Fruit fly (Drosophila melanogaster) whole organism, embryonic: ENCODE measurements around the gene Nepl21.
A peak's percentile ranks its signal among the peaks of the same experiment; 100 is the strongest.

ENCODE experiments used
- Antp ChIP-seq: fragments of 200-800 bp; sonication (Bioruptor generic); optimal IDR thresholded peaks from 3 replicates; lab custom pipeline; 2016; ENCODE audit warnings: missing biosample characterization, missing genetic modification characterization
- Atf3 ChIP-seq: fragments of 200-800 bp; sonication (Bioruptor generic); optimal IDR thresholded peaks from 3 replicates; lab custom pipeline; 2016; ENCODE audit warnings: missing biosample characterization, missing genetic modification characterization
- CG10209 ChIP-seq: fragments of 200-800 bp; sonication (Bioruptor generic); optimal IDR thresholded peaks from 3 replicates; lab custom pipeline; 2017; ENCODE audit warnings: missing biosample characterization, mild to moderate bottlenecking, missing genetic modification characterization, missing genetic modification reagents
- CG1233 ChIP-seq: fragments of 200-800 bp; sonication (Bioruptor generic); optimal IDR thresholded peaks from 4 replicates; lab custom pipeline; 2018; ENCODE audit warnings: missing biosample characterization, mild to moderate bottlenecking, missing genetic modification characterization
- CG13287 ChIP-seq: fragments of 200-800 bp; sonication (Bioruptor generic); IDR thresholded peaks from 2 replicates; pipeline ENCODE4 v1.3.6; 2022; ENCODE audit warnings: missing biosample characterization, missing genetic modification characterization; ENCODE audit not compliant: partially characterized antibody
- CG14441 ChIP-seq: fragments of 200-800 bp; sonication (Bioruptor generic); IDR thresholded peaks from 2 replicates; pipeline ENCODE4 v1.3.6; 2022; ENCODE audit warnings: missing biosample characterization, missing genetic modification characterization
- CG15479 ChIP-seq: fragments of 200-800 bp; sonication (Bioruptor generic); optimal IDR thresholded peaks from 3 replicates; lab custom pipeline; 2019; ENCODE audit warnings: missing biosample characterization, mild to moderate bottlenecking, missing genetic modification characterization, moderate library complexity
- CG15601 ChIP-seq: fragments of 200-800 bp; sonication (Bioruptor generic); optimal IDR thresholded peaks from 3 replicates; lab custom pipeline; 2019; ENCODE audit warnings: missing biosample characterization, mild to moderate bottlenecking, missing genetic modification characterization, moderate library complexity
- CG16813 ChIP-seq: fragments of 200-800 bp; sonication (Bioruptor generic); IDR thresholded peaks from 3 replicates; pipeline ENCODE4 v1.3.6; 2022; ENCODE audit warnings: missing biosample characterization, missing genetic modification characterization; ENCODE audit not compliant: partially characterized antibody
- CG17385 ChIP-seq: fragments of 200-800 bp; sonication (Bioruptor generic); optimal IDR thresholded peaks from 3 replicates; lab custom pipeline; 2018; ENCODE audit warnings: missing biosample characterization, mild to moderate bottlenecking, missing genetic modification characterization
- CG2199 ChIP-seq: fragments of 200-800 bp; sonication (Bioruptor generic); IDR thresholded peaks from 3 replicates; pipeline ENCODE4 v1.3.6; 2022; ENCODE audit warnings: missing biosample characterization, missing genetic modification characterization
- CG3726 ChIP-seq: fragments of 200-800 bp; sonication (Bioruptor generic); IDR thresholded peaks from 3 replicates; pipeline ENCODE4, ENCODE4 v1.3.6; 2022; ENCODE audit warnings: missing biosample characterization, missing genetic modification characterization
- CG4282 ChIP-seq: fragments of 200-800 bp; sonication (Bioruptor generic); optimal IDR thresholded peaks from 2 replicates; lab custom pipeline; 2016; ENCODE audit warnings: missing biosample characterization, missing genetic modification characterization
- CG6854 ChIP-seq: fragments of 200-800 bp; sonication (Bioruptor generic); optimal IDR thresholded peaks from 3 replicates; lab custom pipeline; 2017; ENCODE audit warnings: missing biosample characterization, mild to moderate bottlenecking, missing genetic modification characterization
- CG7745 ChIP-seq: fragments of 200-800 bp; sonication (Bioruptor generic); optimal IDR thresholded peaks from 2 replicates; lab custom pipeline; 2018; ENCODE audit warnings: missing biosample characterization, mild to moderate bottlenecking, missing genetic modification characterization, moderate library complexity
- CG8944 ChIP-seq: fragments of 200-800 bp; sonication (Bioruptor generic); optimal IDR thresholded peaks from 3 replicates; lab custom pipeline; 2016; ENCODE audit warnings: missing biosample characterization, missing genetic modification characterization
- CG9437 ChIP-seq: fragments of 200-800 bp; sonication (Bioruptor generic); optimal IDR thresholded peaks from 2 replicates; lab custom pipeline; 2018; ENCODE audit warnings: missing biosample characterization, mild to moderate bottlenecking, missing genetic modification characterization
- CHES-1-like ChIP-seq: fragments of 200-800 bp; sonication (Bioruptor generic); optimal IDR thresholded peaks from 2 replicates; lab custom pipeline; 2016; ENCODE audit warnings: missing biosample characterization, missing genetic modification characterization
- CoRest ChIP-seq: fragments of 200-800 bp; sonication (Bioruptor generic); optimal IDR thresholded peaks from 3 replicates; lab custom pipeline; 2018; ENCODE audit warnings: missing biosample characterization, mild to moderate bottlenecking, missing genetic modification characterization, moderate library complexity
- D ChIP-seq, 2 experiments: fragments of 200-800 bp in 1 of 2; fragments of >200 bp in 1 of 2; sonication (Bioruptor generic) in 1 of 2; optimal IDR thresholded peaks; 2 replicates in 1 of 2; 3 replicates in 1 of 2; lab custom pipeline; 2017; ENCODE audit warnings: mild to moderate bottlenecking in 1 of 2, missing biosample characterization in 1 of 2, missing genetic modification characterization in 1 of 2, missing genetic modification reagents in 1 of 2
- Dad ChIP-seq: fragments of 200-800 bp; sonication (Bioruptor generic); optimal IDR thresholded peaks from 3 replicates; lab custom pipeline; 2016; ENCODE audit warnings: missing biosample characterization, missing genetic modification characterization
- Doc3 ChIP-seq: fragments of 200-800 bp; sonication (Bioruptor generic); IDR thresholded peaks from 3 replicates; pipeline ENCODE4 v1.3.6; 2022; ENCODE audit warnings: missing biosample characterization, missing genetic modification characterization; ENCODE audit not compliant: partially characterized antibody
- Med ChIP-seq: fragments of 200-800 bp; sonication (Bioruptor generic); peaks from one replicate; lab custom pipeline; 2016; ENCODE audit warnings: missing biosample characterization, missing genetic modification characterization, mild to moderate bottlenecking, inconsistent platforms, moderate library complexity
- Mes4 ChIP-seq: fragments of 200-800 bp; sonication (Bioruptor generic); optimal IDR thresholded peaks from 2 replicates; lab custom pipeline; 2016; ENCODE audit warnings: missing biosample characterization, missing genetic modification characterization
- Neu2 ChIP-seq: fragments of 200-800 bp; sonication (Bioruptor generic); optimal IDR thresholded peaks from 3 replicates; lab custom pipeline; 2016; ENCODE audit warnings: missing biosample characterization, missing genetic modification characterization, borderline replicate concordance
- Scr ChIP-seq: fragments of 200-800 bp; sonication (Bioruptor generic); IDR thresholded peaks from 2 replicates; pipeline ENCODE4 v1.3.6; 2022; ENCODE audit warnings: missing biosample characterization, missing genetic modification characterization; ENCODE audit not compliant: partially characterized antibody
- Trl ChIP-seq, 3 experiments: fragments of >200 bp in 2 of 3; fragments of 200-800 bp in 1 of 3; sonication (Bioruptor generic) in 1 of 3; optimal IDR thresholded peaks; 2 replicates in 1 of 3; 3 replicates in 2 of 3; lab custom pipeline; 2016 to 2017; ENCODE audit warnings: missing biosample characterization in 1 of 3, missing genetic modification characterization in 1 of 3
- abd-A ChIP-seq: fragments of 200-800 bp; sonication (Bioruptor generic); optimal IDR thresholded peaks from 3 replicates; lab custom pipeline; 2019; ENCODE audit warnings: missing biosample characterization, mild to moderate bottlenecking, missing genetic modification characterization, moderate library complexity
- az2 ChIP-seq: fragments of 200-800 bp; sonication (Bioruptor generic); optimal IDR thresholded peaks from 3 replicates; lab custom pipeline; 2016; ENCODE audit warnings: missing biosample characterization, missing genetic modification characterization
- crol ChIP-seq: fragments of 200-800 bp; sonication (Bioruptor generic); IDR thresholded peaks from 2 replicates; pipeline ENCODE4 v1.3.6; 2022; ENCODE audit warnings: missing biosample characterization, missing genetic modification characterization
- esg ChIP-seq: fragments of 200-800 bp; sonication (Bioruptor generic); conservative IDR thresholded peaks from 2 replicates; pipeline ENCODE4 v1.3.6; 2022; ENCODE audit warnings: missing biosample characterization, missing genetic modification characterization
- exex ChIP-seq: fragments of 200-800 bp; sonication (Bioruptor generic); optimal IDR thresholded peaks from 4 replicates; lab custom pipeline; 2018; ENCODE audit warnings: missing biosample characterization, mild to moderate bottlenecking, missing genetic modification characterization, moderate library complexity
- fru ChIP-seq: fragments of >200 bp; optimal IDR thresholded peaks from 2 replicates; lab custom pipeline; 2017
- ftz-f1 ChIP-seq: fragments of 200-800 bp; sonication (Bioruptor generic); optimal IDR thresholded peaks from 2 replicates; lab custom pipeline; 2016; ENCODE audit warnings: missing biosample characterization, missing genetic modification characterization
- gcm ChIP-seq: fragments of 200-800 bp; sonication (Bioruptor generic); optimal IDR thresholded peaks from 2 replicates; lab custom pipeline; 2019; ENCODE audit warnings: missing biosample characterization, mild to moderate bottlenecking, missing genetic modification characterization, moderate library complexity
- grn ChIP-seq: fragments of 200-800 bp; sonication (Bioruptor generic); optimal IDR thresholded peaks from 3 replicates; lab custom pipeline; 2017; ENCODE audit warnings: missing biosample characterization, missing genetic modification characterization
- ind ChIP-seq: fragments of 200-800 bp; sonication (Bioruptor generic); optimal IDR thresholded peaks from 3 replicates; lab custom pipeline; 2016; ENCODE audit warnings: missing biosample characterization, missing genetic modification characterization
- lmd ChIP-seq: fragments of 200-800 bp; sonication (Bioruptor generic); IDR thresholded peaks from 2 replicates; pipeline ENCODE4 v1.3.6; 2022; ENCODE audit warnings: missing biosample characterization, missing genetic modification characterization
- mld ChIP-seq: fragments of 200-800 bp; sonication (Bioruptor generic); IDR thresholded peaks from 3 replicates; pipeline ENCODE4 v1.3.6; 2022; ENCODE audit warnings: missing biosample characterization, missing genetic modification characterization; ENCODE audit not compliant: partially characterized antibody
- sens ChIP-seq: fragments of 200-800 bp; sonication (Bioruptor generic); peaks from one replicate; lab custom pipeline; 2016; ENCODE audit warnings: missing biosample characterization, missing genetic modification characterization
- sob ChIP-seq: fragments of 200-800 bp; sonication (Bioruptor generic); IDR thresholded peaks from 2 replicates; pipeline ENCODE4 v1.3.6; 2022; ENCODE audit warnings: missing biosample characterization, missing genetic modification characterization
- sqz ChIP-seq: fragments of 200-800 bp; sonication (Bioruptor generic); optimal IDR thresholded peaks from 3 replicates; lab custom pipeline; 2018; ENCODE audit warnings: missing biosample characterization, mild to moderate bottlenecking, missing genetic modification characterization
- ssp ChIP-seq: fragments of 200-800 bp; sonication (Bioruptor generic); IDR thresholded peaks from 2 replicates; pipeline ENCODE4 v1.3.6; 2022; ENCODE audit warnings: missing biosample characterization, missing genetic modification characterization
- unpg ChIP-seq: fragments of 200-800 bp; sonication (Bioruptor generic); optimal IDR thresholded peaks from 3 replicates; lab custom pipeline; 2018; ENCODE audit warnings: missing biosample characterization, mild to moderate bottlenecking, missing genetic modification characterization, moderate library complexity

Gene Nepl21

DNA sequence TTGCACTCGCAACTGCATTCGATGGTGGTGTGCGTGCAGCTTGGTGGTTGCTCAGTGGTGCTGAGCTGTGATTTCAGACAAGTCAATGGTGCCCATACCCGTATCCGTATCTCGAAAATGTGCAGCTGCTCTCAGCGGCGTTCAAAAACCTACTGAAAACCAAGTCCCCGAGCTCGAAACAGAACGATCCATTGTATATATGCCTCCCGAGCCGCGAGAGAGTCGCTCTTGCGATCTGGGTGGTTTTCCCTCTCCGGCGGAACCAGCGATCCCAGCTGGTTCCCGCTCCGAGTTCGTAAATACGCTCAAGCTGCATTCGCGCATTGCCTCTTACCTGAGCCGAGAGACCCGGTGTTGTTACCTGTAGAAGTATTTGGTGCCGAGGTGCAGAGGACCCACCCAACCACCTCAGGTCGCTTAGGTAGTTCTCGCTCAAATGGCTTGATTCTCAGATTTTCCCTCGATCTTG, 24.4 kb upstream of the Nepl21 start, which contains the start of gene Inx3 (continued):
- TF ChIP-seq Neu2 (GFP tag; lab: Kevin White, UChicago) = no peak
- TF ChIP-seq Doc3 (GFP tag; lab: Robert Waterston, UW) = 0 out of 3 replicates have a peak, but pooled peaks have one; percentile 20

dm6 chr3R:28860582-28860981, 22.9 kb upstream of the Nepl21 start:
- TF ChIP-seq grn (GFP tag; lab: Kevin White, UChicago) (peak; percentile 51), Antp (GFP tag; lab: Kevin White, UChicago) (no peak), CG15601 (no peak), D (optimal IDR thresholded peaks at IDR 0.05; lab: Kevin White, UChicago) (peak; percentile 18), D (GFP tag; optimal IDR thresholded peaks at IDR 0.05; lab: Kevin White, UChicago) (no peak), CG8944 (no peak), CG10209 (GFP tag; lab: Kevin White, UChicago) (no peak), lmd (GFP tag; lab: Robert Waterston, UW) (no peak), sqz (GFP tag; lab: Kevin White, UChicago) (peak; percentile 9), abd-A (tag; lab: Kevin White, UChicago) (peak; percentile 28), CG7745 (peak; percentile 70), ssp (GFP tag; lab: Robert Waterston, UW) (no peak), sens (GFP tag; lab: Kevin White, UChicago) (peak; percentile 5), CG13287 (GFP tag; lab: Robert Waterston, UW) (no peak), CG14441 (GFP tag; lab: Robert Waterston, UW) (no peak), CG1233 (GFP tag; lab: Kevin White, UChicago) (no peak), Mes4 (GFP tag; lab: Kevin White, UChicago) (no peak), CG15479 (GFP tag; lab: Kevin White, UChicago) (peak; percentile 9), Med (peak; percentile 46), CG2199 (peak; percentile 53; the same call in 1 of the 3 replicates), ftz-f1 (GFP tag; lab: Kevin White, UChicago) (no peak), crol (GFP tag; lab: Robert Waterston, UW) (0 out of 2 replicates have a peak, but pooled peaks have one; percentile 11), CG6854 (GFP tag; lab: Kevin White, UChicago) (no peak), gcm (GFP tag; lab: Kevin White, UChicago) (no peak)

DNA sequence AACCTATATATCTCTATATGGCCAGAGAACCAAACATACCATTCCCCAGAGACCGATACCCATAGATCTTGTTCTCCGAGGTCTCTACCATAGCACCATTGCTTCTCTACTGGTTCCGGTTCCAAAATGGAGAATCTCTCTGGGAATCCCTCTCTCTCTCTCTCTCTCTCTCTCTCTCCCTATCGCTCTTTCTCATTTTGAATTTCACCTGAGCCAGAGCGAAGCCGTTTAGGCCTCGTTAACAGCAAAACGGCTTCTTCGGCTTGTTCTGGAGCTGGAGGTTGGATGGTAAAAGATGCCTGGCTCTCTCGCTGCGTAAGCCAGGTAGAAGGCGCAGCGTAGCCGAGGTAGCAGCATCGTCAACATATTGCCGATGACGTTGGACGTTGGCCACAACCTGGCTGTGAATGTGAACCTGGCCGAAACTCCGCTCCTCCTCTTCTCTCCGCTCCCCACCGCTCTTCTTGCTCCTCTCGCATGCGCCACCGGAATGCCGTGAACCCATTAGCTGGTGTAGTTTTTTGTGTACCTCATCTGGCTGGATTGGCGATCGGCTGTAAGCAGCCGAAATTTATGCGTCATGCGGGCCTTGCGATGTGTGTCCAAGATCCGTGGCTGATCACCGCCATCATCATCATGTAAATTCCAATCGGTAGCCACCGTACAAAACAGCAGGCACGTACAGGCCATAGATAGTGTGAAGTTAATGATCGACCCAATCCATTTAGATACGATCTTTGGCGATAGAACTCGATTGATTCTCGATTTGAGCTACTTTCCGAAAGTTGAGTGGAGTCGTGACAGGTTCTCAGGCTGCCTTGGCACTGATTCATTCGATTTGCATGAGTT, 22.0 kb upstream of the Nepl21 start:
- no peak for TF ChIP-seq az2 (GFP tag; lab: Kevin White, UChicago)
- TF ChIP-seq mld (GFP tag; lab: Robert Waterston, UW) = 0 out of 3 replicates have a peak, but pooled peaks have one; percentile 17
- TF ChIP-seq CG3726 = no peak
- TF ChIP-seq Trl (optimal IDR thresholded peaks at IDR 0.05; lab: Kevin White, UChicago) = peak; percentile 94 to 99
- peak; percentile 8 for TF ChIP-seq Trl (GFP tag; optimal IDR thresholded peaks at IDR 0.05; lab: Kevin White, UChicago)
- peak; percentile 30; the same call in 1 of the 3 replicates for TF ChIP-seq CG16813 (GFP tag; lab: Robert Waterston, UW)
- no peak for TF ChIP-seq Mes4 (GFP tag; lab: Kevin White, UChicago)
- peak; percentile 2 for TF ChIP-seq Atf3 (GFP tag; lab: Kevin White, UChicago)
- no peak for TF ChIP-seq unpg
- no peak for TF ChIP-seq esg (GFP tag; lab: Robert Waterston, UW)
- TF ChIP-seq Dad (GFP tag; lab: Kevin White, UChicago) = no peak
- no peak for TF ChIP-seq CG1233 (GFP tag; lab: Kevin White, UChicago)
- TF ChIP-seq sob (GFP tag; lab: Robert Waterston, UW) = peak; percentile 61
- TF ChIP-seq CHES-1-like (GFP tag; lab: Kevin White, UChicago) = no peak
- TF ChIP-seq CoRest (tag; lab: Kevin White, UChicago) = no peak
- no peak for TF ChIP-seq CG4282 (GFP tag; lab: Kevin White, UChicago)
- no peak for TF ChIP-seq exex (tag; lab: Kevin White, UChicago)
- TF ChIP-seq ind = no peak
- TF ChIP-seq D (optimal IDR thresholded peaks at IDR 0.05; lab: Kevin White, UChicago) = no peak
- no peak for TF ChIP-seq D (GFP tag; optimal IDR thresholded peaks at IDR 0.05; lab: Kevin White, UChicago)
- TF ChIP-seq CG17385 (GFP tag; lab: Kevin White, UChicago) = no peak
- TF ChIP-seq fru (lab: Kevin White, UChicago) = no peak
- TF ChIP-seq Scr (GFP tag; lab: Robert Waterston, UW) = peak; percentile 30; the same call in 1 of the 2 replicates
- TF ChIP-seq CG9437 (GFP tag; lab: Kevin White, UChicago) = no peak
